Worm (Caenorhabditis elegans) whole organism, late embryonic: ENCODE data around the gene K09C6.9.
"Not testable (repeated sequence)": the region's sequence is repeated elsewhere in the genome, so short reads cannot be mapped to it uniquely, and the experiment has no call there.

Source experiments
- F13H6.1 ChIP-seq: sonication (generic microtip); optimal IDR thresholded peaks from 2 replicates; lab custom pipeline; 2016; ENCODE audit warnings: missing genetic modification characterization, missing compliant biosample characterization
- K09A11.1 ChIP-seq: sonication (generic microtip); optimal IDR thresholded peaks from 2 replicates; lab custom pipeline; 2017; ENCODE audit warnings: antibody characterized with exemption, mild to moderate bottlenecking, missing genetic modification characterization, missing compliant biosample characterization; ENCODE audit not compliant: insufficient read depth
- T23F11.4 ChIP-seq: fragments of 200-800 bp; sonication (Bioruptor generic); optimal IDR thresholded peaks from 2 replicates; lab custom pipeline; 2018; ENCODE audit warnings: mild to moderate bottlenecking, missing genetic modification characterization, missing compliant biosample characterization
- ahr-1 ChIP-seq: sonication (generic microtip); optimal IDR thresholded peaks from 2 replicates; lab custom pipeline; 2016; ENCODE audit warnings: missing genetic modification characterization, missing compliant biosample characterization
- ama-1 ChIP-seq: fragments of 150-350 bp; optimal IDR thresholded peaks from 2 replicates; lab custom pipeline; 2014
- ceh-19 ChIP-seq: fragments of 200-800 bp; sonication (Bioruptor generic); optimal IDR thresholded peaks from 2 replicates; lab custom pipeline; 2018; ENCODE audit warnings: mild to moderate bottlenecking, missing genetic modification characterization, missing compliant biosample characterization
- ceh-2 ChIP-seq: sonication (generic microtip); optimal IDR thresholded peaks from 2 replicates; lab custom pipeline; 2016; ENCODE audit warnings: missing genotype, missing genetic modification characterization, missing compliant biosample characterization
- ceh-24 ChIP-seq: sonication (generic microtip); optimal IDR thresholded peaks from 2 replicates; lab custom pipeline; 2016; ENCODE audit warnings: mild to moderate bottlenecking, missing genetic modification characterization, missing compliant biosample characterization
- ceh-34 ChIP-seq: sonication (generic microtip); optimal IDR thresholded peaks from 2 replicates; lab custom pipeline; 2016; ENCODE audit warnings: mild to moderate bottlenecking, missing genetic modification characterization, missing compliant biosample characterization
- ceh-9 ChIP-seq: sonication (generic microtip); optimal IDR thresholded peaks from 2 replicates; lab custom pipeline; 2016; ENCODE audit warnings: mild to moderate bottlenecking, missing genetic modification characterization, inconsistent platforms, missing compliant biosample characterization
- che-1 ChIP-seq: sonication (generic microtip); optimal IDR thresholded peaks from 2 replicates; lab custom pipeline; 2016; ENCODE audit warnings: mild to moderate bottlenecking, missing genetic modification characterization, missing compliant biosample characterization
- eyg-1 ChIP-seq: sonication (generic microtip); optimal IDR thresholded peaks from 2 replicates; lab custom pipeline; 2016; ENCODE audit warnings: missing genotype, missing genetic modification characterization, missing compliant biosample characterization
- fkh-10 ChIP-seq: fragments of 150-350 bp; optimal IDR thresholded peaks from 2 replicates; lab custom pipeline; 2014; ENCODE audit warnings: missing biosample characterization, missing genetic modification reagents, missing genetic modification characterization
- gmeb-2 ChIP-seq: sonication (generic microtip); optimal IDR thresholded peaks from 2 replicates; lab custom pipeline; 2016; ENCODE audit warnings: missing genetic modification characterization, inconsistent platforms, missing compliant biosample characterization
- hlh-15 ChIP-seq: sonication (generic microtip); optimal IDR thresholded peaks from 2 replicates; lab custom pipeline; 2016; ENCODE audit warnings: missing genetic modification characterization, missing compliant biosample characterization
- hlh-8 ChIP-seq: sonication (generic microtip); optimal IDR thresholded peaks from 2 replicates; lab custom pipeline; 2016; ENCODE audit warnings: missing genotype, missing genetic modification characterization, missing compliant biosample characterization
- lin-11 ChIP-seq: fragments of 200-800 bp; sonication (Bioruptor generic); optimal IDR thresholded peaks from 2 replicates; lab custom pipeline; 2018; ENCODE audit warnings: mild to moderate bottlenecking, missing genetic modification characterization, missing compliant biosample characterization
- nhr-11 ChIP-seq: fragments of 150-350 bp; optimal IDR thresholded peaks from 2 replicates; lab custom pipeline; 2014; ENCODE audit warnings: missing biosample characterization, missing genetic modification characterization
- odd-2 ChIP-seq: sonication (generic microtip); optimal IDR thresholded peaks from 2 replicates; lab custom pipeline; 2017; ENCODE audit warnings: antibody characterized with exemption, mild to moderate bottlenecking, missing genetic modification characterization, missing compliant biosample characterization
- pax-1 ChIP-seq: fragments of 150-350 bp; optimal IDR thresholded peaks from 2 replicates; lab custom pipeline; 2014; ENCODE audit warnings: missing biosample characterization, missing genetic modification characterization
- pha-4 ChIP-seq: fragments of 150-350 bp; optimal IDR thresholded peaks from 2 replicates; lab custom pipeline; 2018; ENCODE audit warnings: missing biosample characterization, missing genetic modification reagents, missing genetic modification characterization
- pqm-1 ChIP-seq: sonication (generic microtip); optimal IDR thresholded peaks from 2 replicates; lab custom pipeline; 2016; ENCODE audit warnings: missing genetic modification characterization, missing compliant biosample characterization
- sox-2 ChIP-seq: fragments of 200-800 bp; sonication (Bioruptor generic); IDR thresholded peaks from 2 replicates; pipeline ENCODE4 v1.3.6; 2022; ENCODE audit warnings: missing genetic modification reagents, missing genetic modification characterization, missing compliant biosample characterization
- sox-4 ChIP-seq: sonication (generic microtip); optimal IDR thresholded peaks from 2 replicates; lab custom pipeline; 2017; ENCODE audit warnings: mild to moderate bottlenecking, missing genetic modification characterization, inconsistent platforms, missing compliant biosample characterization
- unc-55 ChIP-seq: sonication (generic microtip); optimal IDR thresholded peaks from 2 replicates; lab custom pipeline; 2017; ENCODE audit warnings: missing biosample characterization, missing genetic modification reagents, missing genetic modification characterization
- zip-5 ChIP-seq: sonication (generic microtip); optimal IDR thresholded peaks from 2 replicates; lab custom pipeline; 2016; ENCODE audit warnings: missing genetic modification characterization, missing compliant biosample characterization

Gene K09C6.9

DNA sequence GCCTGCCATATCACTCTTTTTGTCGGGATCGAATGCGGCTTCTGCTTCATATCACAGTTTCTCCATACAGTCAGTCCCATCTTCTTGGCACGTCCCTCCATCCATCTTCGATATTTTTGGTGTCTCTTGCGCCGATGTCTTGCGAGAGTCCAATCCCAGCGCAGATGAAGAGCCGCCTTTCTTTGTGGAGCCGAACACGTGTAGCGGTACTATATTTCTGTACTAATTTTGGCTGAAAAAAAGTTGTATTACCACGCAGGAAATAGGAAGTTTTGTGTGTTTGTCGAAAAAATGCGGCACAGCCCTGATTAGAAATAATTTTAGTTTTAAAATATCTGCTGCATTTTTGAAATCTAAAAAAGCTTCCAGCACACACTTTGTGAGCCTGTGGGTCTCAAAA, 11.7 kb downstream of the K09C6.9 start, which contains the start of gene K09C6.8:
TSS of gene K09C6.8 (minus strand) at position 101 of the 400 bp plus-strand sequence.
- TF ChIP-seq gmeb-2 (tag; lab: Kevin White, UChicago); sox-2 (GFP tag; lab: Robert Waterston, UW); ceh-19 (GFP tag; lab: Kevin White, UChicago): not testable (repeated sequence)
- TF ChIP-seq, all 69 proteins: peak for 0; not testable (repeated sequence) for 69

DNA sequence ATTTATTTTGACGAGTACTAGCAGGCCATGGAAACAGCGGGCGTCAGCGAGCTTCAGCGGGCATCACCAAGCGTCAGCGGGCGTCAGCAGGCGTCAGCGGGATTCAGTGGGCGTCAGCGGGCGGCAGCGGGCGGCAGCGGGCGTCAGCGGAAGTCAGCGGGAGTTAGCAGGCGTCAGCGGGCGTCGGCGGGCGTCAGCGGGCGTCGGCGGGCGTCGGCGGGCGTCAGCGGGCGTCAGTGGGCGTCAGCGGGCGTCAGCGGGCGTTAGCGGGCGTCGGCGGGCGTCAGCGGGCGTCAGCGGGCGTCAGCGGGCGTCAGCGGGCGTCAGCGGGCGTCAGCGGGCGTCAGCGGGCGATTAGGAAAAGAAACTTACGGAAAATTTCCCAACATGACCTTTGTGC, 12.3 kb downstream of the K09C6.9 start:
- TF ChIP-seq T23F11.4 (GFP tag; lab: Kevin White, UChicago) (no peak), fkh-10 (no peak), hlh-15 (tag; lab: Kevin White, UChicago) (no peak), ama-1 (lab: Kevin White, UChicago) (no peak)
- TF ChIP-seq, all 69 proteins: peak for 0

- not testable (repeated sequence) for TF ChIP-seq unc-55 (GFP tag; lab: Kevin White, UChicago); eyg-1; F13H6.1 (tag; lab: Kevin White, UChicago)
Measured at ce11 chrV:838984-839471, 15.8 kb downstream of the K09C6.9 start, which contains the start of the genes K09C6.7 and K09C6.10. K09C6.7 (minus strand) TSS chrV:839084. K09C6.10 (plus strand) TSS chrV:839421.

- TF ChIP-seq ahr-1, result no peak
- no peak for TF ChIP-seq sox-4 (tag; lab: Kevin White, UChicago)
- TF ChIP-seq gmeb-2 (tag; lab: Kevin White, UChicago), result no peak
- no peak for TF ChIP-seq pha-4
- TF ChIP-seq zip-5 (tag; lab: Kevin White, UChicago), result no peak
Measured at ce11 chrV:833368-833767, 21.5 kb downstream of the K09C6.9 start, which contains the start of gene F41H8.1. F41H8.1 (plus strand) TSS chrV:833668.

ce11 chrV:826097-826496, 28.8 kb downstream of the K09C6.9 start, which contains the start of gene F41H8.2:
F41H8.2 (plus strand) TSS chrV:826397.
- TF ChIP-seq sox-2 (GFP tag; lab: Robert Waterston, UW) (no peak), hlh-8 (tag; lab: Kevin White, UChicago) (no peak), pqm-1 (tag; lab: Kevin White, UChicago) (no peak), ceh-9 (tag; lab: Kevin White, UChicago) (no peak), F13H6.1 (tag; lab: Kevin White, UChicago) (no peak), nhr-11 (tag; lab: Kevin White, UChicago) (no peak), eyg-1 (no peak), ceh-34 (tag; lab: Kevin White, UChicago) (no peak), ceh-2 (tag; lab: Kevin White, UChicago) (no peak), pax-1 (tag; lab: Kevin White, UChicago) (no peak), T23F11.4 (GFP tag; lab: Kevin White, UChicago) (no peak), odd-2 (tag; lab: Kevin White, UChicago) (no peak), K09A11.1 (tag; lab: Kevin White, UChicago) (no peak)

DNA sequence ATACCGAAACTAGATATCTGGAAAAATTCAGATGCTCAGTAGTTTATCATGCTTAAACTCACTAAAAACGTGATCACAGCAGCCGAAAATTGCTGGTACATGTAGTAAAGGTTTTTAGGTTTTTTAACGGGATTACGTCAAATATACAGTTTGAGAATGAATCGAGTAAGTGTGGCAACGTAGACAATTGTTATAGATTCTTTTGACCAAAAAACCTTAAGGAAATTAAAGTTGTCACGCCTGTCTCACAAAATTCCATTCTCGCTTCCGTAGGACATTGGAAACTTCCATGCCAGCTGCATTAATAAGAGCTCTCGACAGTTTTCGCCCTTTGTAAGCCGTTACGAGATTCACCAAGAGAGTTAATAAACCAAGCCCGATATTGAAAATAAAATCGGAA, 31.9 kb downstream of the K09C6.9 start, which contains the start of gene srx-31:
TSS of gene srx-31 (minus strand) at position 101 of the 400 bp plus-strand sequence.
- TF ChIP-seq ceh-24 (tag; lab: Kevin White, UChicago); hlh-8 (tag; lab: Kevin White, UChicago); ahr-1: not testable (repeated sequence)

ce11 chrV:820629-821028, 34.2 kb downstream of the K09C6.9 start, which contains the start of gene srx-32:
srx-32 (minus strand) TSS chrV:820729.
- TF ChIP-seq sox-2 (GFP tag; lab: Robert Waterston, UW); lin-11 (tag; lab: Kevin White, UChicago); che-1 (tag; lab: Kevin White, UChicago): not testable (repeated sequence)
